Fruit fly (Drosophila melanogaster) ovary, adult (tissue): Measurements from ENCODE around the gene LysX.

ENCODE experiments used
- CG17801 ChIP-seq: fragments of 200-800 bp; optimal IDR thresholded peaks from 2 replicates; lab custom pipeline; 2019; ENCODE audit warnings: missing biosample characterization, mild to moderate bottlenecking, missing genetic modification characterization, moderate library complexity; ENCODE audit not compliant: partially characterized antibody

The LysX gene

dm6 chr3L:1166266-1166665 lies 28.8 kb downstream of the LysX start:
- TF ChIP-seq CG17801: no peak

- TF ChIP-seq CG17801: no peak
These were observed 29.3 kb downstream of the LysX start for dm6 chr3L:1165808-1166207.

- no peak for TF ChIP-seq CG17801
These were observed 42.4 kb downstream of the LysX start for dm6 chr3L:1152540-1153348.

dm6 chr3L:1151691-1152090 lies 43.4 kb downstream of the LysX start:
- no peak for TF ChIP-seq CG17801

- no peak for TF ChIP-seq CG17801
These were observed 45.9 kb downstream of the LysX start for dm6 chr3L:1149230-1149629.

- TF ChIP-seq CG17801: no peak
These were observed 48.6 kb downstream of the LysX start for dm6 chr3L:1146492-1146891.
